Worm (Caenorhabditis elegans) whole organism, L4 larva: ENCODE measurements around the gene Y82E9BL.3.
"Not testable (repeated sequence)": the region's sequence is repeated elsewhere in the genome, so short reads cannot be mapped to it uniquely, and the experiment has no call there.

Experiments used
- F49E8.2 ChIP-seq: sonication (generic microtip); optimal IDR thresholded peaks from 2 replicates; lab custom pipeline; 2016; ENCODE audit warnings: missing compliant biosample characterization, mild to moderate bottlenecking, missing genetic modification characterization, borderline replicate concordance
- hmg-1.1 ChIP-seq: fragments of 200-800 bp; sonication (Bioruptor generic); IDR thresholded peaks from 2 replicates; pipeline ENCODE4 v1.3.6; 2022; ENCODE audit warnings: missing genetic modification reagents, missing genetic modification characterization, missing compliant biosample characterization
- lin-39 ChIP-seq: fragments of 150-350 bp; optimal IDR thresholded peaks from 2 replicates; lab custom pipeline; 2014; ENCODE audit warnings: missing biosample characterization, missing genetic modification reagents, missing genetic modification characterization

- not testable (repeated sequence) for TF ChIP-seq lin-39 (tag; lab: Kevin White, UChicago); hmg-1.1 (GFP tag; lab: Robert Waterston, UW); F49E8.2 (tag; lab: Kevin White, UChicago)
Measured at ce11 chrIII:1377903-1378302, 27.3 kb upstream of the Y82E9BL.3 start, which contains the start of gene pals-40.
